Fruit fly (Drosophila melanogaster) whole organism, wandering third instar larva: ENCODE measurements around the gene CG8562.

ENCODE experiments used
- CrebA ChIP-seq: fragments of 200-800 bp; sonication (Bioruptor generic); optimal IDR thresholded peaks from 2 replicates; lab custom pipeline; 2016; ENCODE audit warnings: missing biosample characterization, mild to moderate bottlenecking, missing genetic modification characterization, borderline replicate concordance
- GATAd ChIP-seq: sonication (Bioruptor generic); optimal IDR thresholded peaks from 2 replicates; lab custom pipeline; 2016; ENCODE audit warnings: missing biosample characterization, missing genetic modification characterization
- Mio ChIP-seq: sonication (Bioruptor generic); optimal IDR thresholded peaks from 2 replicates; lab custom pipeline; 2016; ENCODE audit warnings: missing biosample characterization, missing genetic modification characterization
- N ChIP-seq: fragments of >200 bp; optimal IDR thresholded peaks from 2 replicates; lab custom pipeline; 2018; ENCODE audit warnings: missing biosample characterization, missing external identifiers, missing genetic modification characterization
- brk ChIP-seq: fragments of 200-800 bp; sonication (Bioruptor generic); optimal IDR thresholded peaks from 2 replicates; lab custom pipeline; 2016; ENCODE audit warnings: missing biosample characterization, mild to moderate bottlenecking, missing genetic modification characterization
- lola ChIP-seq: fragments of >200 bp; optimal IDR thresholded peaks from 2 replicates; lab custom pipeline; 2017; ENCODE audit warnings: missing biosample characterization, missing genetic modification characterization
- psq ChIP-seq: fragments of 200-800 bp; sonication (Bioruptor generic); optimal IDR thresholded peaks from 3 replicates; lab custom pipeline; 2017; ENCODE audit warnings: missing biosample characterization, mild to moderate bottlenecking, missing genetic modification characterization, moderate library complexity
- woc ChIP-seq: sonication (Bioruptor generic); optimal IDR thresholded peaks from 2 replicates; lab custom pipeline; 2016; ENCODE audit warnings: missing biosample characterization, mild to moderate bottlenecking, missing genetic modification characterization

DNA sequence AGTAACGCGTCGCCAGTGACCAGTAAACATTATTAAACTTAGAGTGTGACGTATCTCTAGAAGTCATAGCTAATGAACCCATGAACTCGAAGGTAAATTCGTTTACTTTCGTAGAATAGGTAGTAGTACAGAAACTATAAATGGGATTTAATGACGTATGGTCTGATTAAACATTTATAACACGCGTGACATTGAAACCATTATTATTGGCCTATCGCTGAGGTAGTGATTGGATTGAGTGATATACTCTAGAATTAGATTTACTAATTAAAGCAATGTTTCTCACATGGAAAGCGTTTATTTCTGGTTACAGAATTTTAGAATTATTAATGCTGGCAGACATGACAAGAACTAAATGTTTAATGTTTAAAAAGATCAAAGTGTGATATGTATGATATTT lies 21.3 kb upstream of the CG8562 start:
- TF ChIP-seq CrebA (GFP tag; lab: Kevin White, UChicago) (no peak), psq (GFP tag; lab: Kevin White, UChicago) (no peak), lola (GFP tag; lab: Kevin White, UChicago) (no peak), GATAd (no peak), brk (GFP tag; lab: Kevin White, UChicago) (no peak), woc (no peak), N (GFP tag; lab: Kevin White, UChicago) (no peak), Mio (GFP tag; lab: Kevin White, UChicago) (no peak)
